Fruit fly (Drosophila melanogaster) whole organism, adult: Measurements from ENCODE around the gene Cht7.

Experiments
- CG12768 ChIP-seq: fragments of 200-800 bp; sonication (Bioruptor generic); optimal IDR thresholded peaks from 2 replicates; lab custom pipeline; 2017; ENCODE audit warnings: missing biosample characterization, missing genetic modification characterization, mild to moderate bottlenecking, moderate library complexity, missing genetic modification reagents
- Clk ChIP-seq: fragments of 200-800 bp; sonication (Bioruptor generic); optimal IDR thresholded peaks from 2 replicates; lab custom pipeline; 2017; ENCODE audit warnings: missing biosample characterization, missing genetic modification characterization
- Hr96 ChIP-seq: fragments of 200-800 bp; sonication (Bioruptor generic); optimal IDR thresholded peaks from 2 replicates; lab custom pipeline; 2016; ENCODE audit warnings: missing biosample characterization, missing genetic modification characterization

- no peak for TF ChIP-seq CG12768 (GFP tag; lab: Kevin White, UChicago)
- no peak for TF ChIP-seq Hr96 (GFP tag; lab: Kevin White, UChicago)
- TF ChIP-seq Clk (GFP tag; lab: Kevin White, UChicago): no peak
These were observed 32.4 kb downstream of the Cht7 start for dm6 chr3L:3074380-3074779.
